Worm (Caenorhabditis elegans): Measurements from ENCODE around the gene C30B5.17.

Gene C30B5.17

DNA sequence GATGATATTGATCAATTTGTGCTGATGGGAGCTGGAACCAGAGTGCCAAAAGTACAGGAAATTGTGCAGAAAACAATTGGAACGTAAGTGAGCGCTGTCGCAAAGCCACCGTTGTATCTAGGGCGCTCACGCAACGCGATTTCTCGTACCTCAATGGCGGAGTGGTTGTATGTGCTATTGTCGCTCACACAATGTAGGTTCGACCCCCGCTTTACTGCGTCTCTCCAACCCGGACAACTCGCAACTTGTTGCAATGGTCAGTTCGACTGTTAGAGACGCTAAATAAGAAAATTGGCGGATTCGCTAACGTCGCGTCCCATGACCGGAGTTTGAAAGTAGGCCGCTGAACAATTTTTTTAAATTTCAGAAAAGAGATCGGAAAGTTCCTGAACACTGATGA lies 45.7 kb upstream of the C30B5.17 start:
- TF ChIP-seq ceh-82 (tag; optimal IDR thresholded peaks at IDR 0.05) (no peak), fos-1 (tag; optimal IDR thresholded peaks at IDR 0.05) (peak; percentile 40), Y55F3AM.14 (GFP tag; optimal IDR thresholded peaks at IDR 0.05) (no peak), unc-55 (GFP tag; optimal IDR thresholded peaks at IDR 0.05) (peak; percentile 30), nhr-21 (tag; optimal IDR thresholded peaks at IDR 0.05) (peak; percentile 22), R02D3.7 (tag; optimal IDR thresholded peaks at IDR 0.05) (no peak), gmeb-1 (tag; optimal IDR thresholded peaks at IDR 0.05) (peak; percentile 69), nhr-23 (tag; optimal IDR thresholded peaks at IDR 0.05) (no peak), lin-11 (tag; optimal IDR thresholded peaks at IDR 0.05) (peak; percentile 54), elt-3 (tag; optimal IDR thresholded peaks at IDR 0.05) (no peak), nhr-12 (tag; optimal IDR thresholded peaks at IDR 0.05) (no peak), dmd-4 (tag; optimal IDR thresholded peaks at IDR 0.05) (no peak), F13H6.1 (tag; optimal IDR thresholded peaks at IDR 0.05) (peak; percentile 56), nhr-10 (tag; optimal IDR thresholded peaks at IDR 0.05) (no peak), C34F6.9 (tag; optimal IDR thresholded peaks at IDR 0.05) (peak; percentile 52), zag-1 (tag; optimal IDR thresholded peaks at IDR 0.05) (peak; percentile 9), crh-2 (tag; optimal IDR thresholded peaks at IDR 0.05) (peak; percentile 29), nhr-11 (tag; optimal IDR thresholded peaks at IDR 0.05) (no peak), ztf-4 (tag; optimal IDR thresholded peaks at IDR 0.05) (no peak), nhr-129 (tag; optimal IDR thresholded peaks at IDR 0.05) (peak; percentile 85), blmp-1 (tag; optimal IDR thresholded peaks at IDR 0.05; ENCODE audit: insufficient read depth) (no peak), lsy-2 (tag; optimal IDR thresholded peaks at IDR 0.05) (peak; percentile 11 to 36), snpc-4 (tag; optimal IDR thresholded peaks at IDR 0.05) (no peak), mdl-1 (tag; optimal IDR thresholded peaks at IDR 0.05) (no peak), nhr-237 (tag; optimal IDR thresholded peaks at IDR 0.05) (no peak), sma-9 (GFP tag; optimal IDR thresholded peaks at IDR 0.05) (peak; percentile 67), sma-9 (tag; optimal IDR thresholded peaks at IDR 0.05) (no peak), sma-3 (GFP tag; optimal IDR thresholded peaks at IDR 0.05) (peak; percentile 68), ama-1 (optimal IDR thresholded peaks at IDR 0.05) (no peak), sem-4 (tag; optimal IDR thresholded peaks at IDR 0.05) (peak; percentile 7), aly-2 (tag; optimal IDR thresholded peaks at IDR 0.05) (no peak)

DNA sequence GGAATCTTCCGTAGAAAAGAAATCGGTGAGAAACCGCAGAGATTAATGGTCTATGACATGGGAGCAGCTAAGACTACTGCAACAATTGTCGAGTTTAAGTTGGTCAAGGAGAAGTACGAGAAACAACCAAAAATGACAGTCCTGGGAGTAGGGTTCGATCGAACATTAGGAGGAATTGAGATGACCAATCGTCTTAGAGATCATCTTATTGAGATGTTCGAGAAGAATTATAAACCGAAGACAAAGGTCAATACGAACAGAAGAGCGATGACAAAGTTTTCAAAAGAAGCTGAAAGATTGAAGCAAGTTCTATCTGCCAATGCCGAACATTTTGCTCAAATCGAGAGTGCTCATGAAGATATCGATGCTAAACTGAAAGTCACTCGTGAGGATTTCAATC lies 45.2 kb upstream of the C30B5.17 start:
- TF ChIP-seq ceh-16 (tag; optimal IDR thresholded peaks at IDR 0.05) (no peak), mdl-1 (tag; optimal IDR thresholded peaks at IDR 0.05) (no peak), lsy-2 (tag; optimal IDR thresholded peaks at IDR 0.05) (no peak), elt-3 (tag; optimal IDR thresholded peaks at IDR 0.05) (no peak), gmeb-1 (tag; optimal IDR thresholded peaks at IDR 0.05) (no peak), ztf-1 (GFP tag; conservative IDR thresholded peaks at IDR 0.05) (no peak), nhr-23 (tag; optimal IDR thresholded peaks at IDR 0.05) (no peak), unc-55 (GFP tag; optimal IDR thresholded peaks at IDR 0.05) (no peak), lin-13 (GFP tag; optimal IDR thresholded peaks at IDR 0.05) (no peak), nhr-10 (tag; optimal IDR thresholded peaks at IDR 0.05) (no peak), ceh-82 (tag; optimal IDR thresholded peaks at IDR 0.05) (no peak), nhr-129 (tag; optimal IDR thresholded peaks at IDR 0.05) (no peak)

DNA sequence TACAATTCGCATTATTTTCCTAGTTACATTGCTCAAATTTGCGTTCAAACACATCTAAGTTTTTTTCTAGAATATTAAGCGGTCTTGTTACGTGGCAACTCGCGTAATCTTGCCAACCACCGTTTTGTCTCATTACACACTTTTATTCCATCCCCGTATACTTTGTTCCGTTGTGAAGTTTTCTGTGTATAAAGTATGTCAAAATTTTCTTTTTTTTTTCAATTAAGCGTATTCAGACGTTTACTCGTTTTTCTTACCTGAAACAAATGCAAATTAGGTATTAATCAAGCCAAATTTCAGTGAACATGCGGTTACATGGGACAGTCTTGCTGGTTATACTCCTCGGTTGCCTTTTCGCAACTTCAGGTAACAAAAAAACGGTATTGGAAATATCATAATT lies 44.2 kb upstream of the C30B5.17 start, which contains the start of gene T24H7.2:
Gene T24H7.2 (plus strand): TSS at position 301 of the 400 bp plus-strand sequence.
- TF ChIP-seq ceh-16 (tag; optimal IDR thresholded peaks at IDR 0.05): no peak
- no peak for TF ChIP-seq nhr-12 (tag; optimal IDR thresholded peaks at IDR 0.05)
- TF ChIP-seq mbf-1 (tag; optimal IDR thresholded peaks at IDR 0.05): no peak
- TF ChIP-seq fos-1 (tag; optimal IDR thresholded peaks at IDR 0.05): no peak
- no peak for TF ChIP-seq nhr-10 (tag; optimal IDR thresholded peaks at IDR 0.05)
- TF ChIP-seq ceh-82 (tag; optimal IDR thresholded peaks at IDR 0.05): no peak
- no peak for TF ChIP-seq nhr-21 (tag; optimal IDR thresholded peaks at IDR 0.05)
- TF ChIP-seq nhr-25 (tag; optimal IDR thresholded peaks at IDR 0.05): no peak
- TF ChIP-seq nhr-23 (tag; optimal IDR thresholded peaks at IDR 0.05): no peak
- TF ChIP-seq nhr-11 (tag; optimal IDR thresholded peaks at IDR 0.05): no peak
- no peak for TF ChIP-seq crh-2 (tag; optimal IDR thresholded peaks at IDR 0.05)
- no peak for TF ChIP-seq F13H6.1 (tag; optimal IDR thresholded peaks at IDR 0.05)

DNA sequence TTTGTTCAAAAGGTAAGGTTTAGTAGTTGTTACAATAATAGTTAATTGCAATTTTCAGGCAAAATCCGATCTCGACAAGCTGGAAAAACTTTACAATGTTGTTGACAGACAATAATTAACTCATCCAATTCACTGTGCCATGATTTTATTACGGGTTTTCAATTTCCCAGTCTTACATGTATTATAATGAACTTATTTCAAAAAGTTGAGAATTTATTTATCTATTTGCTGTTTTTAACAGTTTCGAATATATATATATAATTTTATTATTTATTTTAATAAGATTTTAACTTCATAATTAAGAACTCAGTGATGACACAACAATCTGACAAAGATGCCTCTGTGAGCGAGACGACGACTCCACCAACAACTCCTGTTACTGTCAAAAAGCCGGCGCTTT lies 43.2 kb upstream of the C30B5.17 start, which contains the start of gene lelo-1:
Gene lelo-1 (plus strand): TSS at position 301 of the 400 bp plus-strand sequence.
- no peak for TF ChIP-seq mdl-1 (tag; optimal IDR thresholded peaks at IDR 0.05)
